Worm (Caenorhabditis elegans) whole organism, L3 larva: ENCODE results near the gene F59E11.6.

Experiments
- nfya-1 ChIP-seq: sonication (generic microtip); optimal IDR thresholded peaks from 2 replicates; lab custom pipeline; 2017; ENCODE audit warnings: missing genetic modification characterization, mild to moderate bottlenecking, missing compliant biosample characterization, antibody characterized with exemption, moderate library complexity; ENCODE audit not compliant: insufficient read depth
- nhr-237 ChIP-seq: fragments of 150-350 bp; optimal IDR thresholded peaks from 2 replicates; lab custom pipeline; 2014; ENCODE audit warnings: missing biosample characterization, missing genetic modification characterization
- nhr-67 ChIP-seq: fragments of 150-350 bp; optimal IDR thresholded peaks from 2 replicates; lab custom pipeline; 2014; ENCODE audit warnings: missing biosample characterization, missing genetic modification characterization
- pqm-1 ChIP-seq: fragments of 150-350 bp; optimal IDR thresholded peaks from 2 replicates; lab custom pipeline; 2017; ENCODE audit warnings: missing biosample characterization, missing genetic modification characterization, inconsistent platforms
- unc-39 ChIP-seq: sonication (generic microtip); optimal IDR thresholded peaks from 4 replicates; lab custom pipeline; 2017; ENCODE audit warnings: missing biosample characterization, missing genetic modification characterization
- ztf-11 ChIP-seq: fragments of 150-350 bp; optimal IDR thresholded peaks from 2 replicates; lab custom pipeline; 2014; ENCODE audit warnings: missing biosample characterization, missing genetic modification characterization
- ztf-4 ChIP-seq: fragments of 150-350 bp; optimal IDR thresholded peaks from 2 replicates; lab custom pipeline; 2014; ENCODE audit warnings: missing biosample characterization, missing genetic modification characterization

- TF ChIP-seq pqm-1 (tag; lab: Kevin White, UChicago) (no peak), ztf-4 (no peak), nfya-1 (tag; lab: Kevin White, UChicago) (no peak), ztf-11 (tag; lab: Kevin White, UChicago) (no peak), nhr-237 (tag; lab: Kevin White, UChicago) (no peak), unc-39 (no peak), nhr-67 (tag; lab: Kevin White, UChicago) (no peak)
These were observed 41.7 kb downstream of the F59E11.6 start, which contains the start of gene C25E10.4 for ce11 chrV:9033267-9033666.
